Worm (Caenorhabditis elegans): ENCODE results near the gene W03A5.1.

W03A5.1 gene

DNA sequence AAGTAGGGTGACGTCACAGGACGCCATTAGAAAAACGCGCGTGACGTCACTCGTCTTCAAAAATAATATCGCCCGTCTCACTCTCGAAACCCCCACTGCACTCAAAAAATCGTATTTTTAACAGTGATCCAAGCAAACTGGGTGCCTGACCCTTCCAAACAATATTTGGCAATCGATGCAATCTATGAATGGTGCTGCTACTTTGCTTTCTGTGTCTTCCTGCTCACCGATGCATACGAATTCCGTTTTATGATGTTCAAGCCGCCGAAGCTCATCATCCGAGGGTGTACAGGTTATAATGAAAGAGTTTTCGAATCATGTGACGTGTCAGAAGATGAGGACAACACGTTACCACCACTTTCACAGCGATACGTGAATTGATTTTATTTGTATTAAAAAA is at the start of gene W03A5.1:
Gene W03A5.1 (plus strand): TSS at position 301 of the 400 bp plus-strand sequence.
- TF ChIP-seq ets-4 (tag; optimal IDR thresholded peaks at IDR 0.05): no peak

DNA sequence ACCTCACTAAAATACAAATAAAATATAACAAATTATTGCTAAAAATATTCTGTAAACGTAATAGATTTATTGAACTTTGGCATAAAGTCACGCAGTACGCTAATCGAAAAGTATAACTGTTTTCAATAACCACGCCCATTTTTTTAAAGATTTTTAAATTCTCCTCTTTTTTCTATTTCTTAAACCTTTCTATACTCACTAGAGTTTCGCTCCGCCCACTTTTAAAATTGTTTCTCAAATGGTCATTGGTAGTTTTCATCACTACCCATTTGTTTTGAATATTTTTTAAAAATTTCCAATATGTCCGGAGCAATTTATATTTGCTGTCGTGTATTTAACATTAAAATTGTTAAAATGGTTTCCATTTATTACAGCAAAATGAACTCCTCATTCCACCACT is 45.8 kb upstream of the W03A5.1 start, which contains the start of gene Y32H12A.1:
Gene Y32H12A.1 (plus strand): TSS at position 301 of the 400 bp plus-strand sequence.
- TF ChIP-seq ceh-30 (tag; optimal IDR thresholded peaks at IDR 0.05) (no peak), ref-2 (tag; optimal IDR thresholded peaks at IDR 0.05) (no peak), fax-1 (tag; optimal IDR thresholded peaks at IDR 0.05) (no peak), pat-9 (tag; optimal IDR thresholded peaks at IDR 0.05) (no peak), madf-2 (tag; optimal IDR thresholded peaks at IDR 0.05) (no peak), C08G9.2 (tag; optimal IDR thresholded peaks at IDR 0.05) (no peak), hlh-8 (tag; optimal IDR thresholded peaks at IDR 0.05) (no peak), hlh-13 (GFP tag; optimal IDR thresholded peaks at IDR 0.05) (no peak), unc-86 (tag; optimal IDR thresholded peaks at IDR 0.05) (no peak), nfya-1 (tag; optimal IDR thresholded peaks at IDR 0.05) (no peak), K02D7.2 (tag; optimal IDR thresholded peaks at IDR 0.05) (no peak), ceh-18 (tag; optimal IDR thresholded peaks at IDR 0.05) (no peak), ceh-2 (tag; optimal IDR thresholded peaks at IDR 0.05) (no peak), ahr-1 (tag; optimal IDR thresholded peaks at IDR 0.05) (no peak)

DNA sequence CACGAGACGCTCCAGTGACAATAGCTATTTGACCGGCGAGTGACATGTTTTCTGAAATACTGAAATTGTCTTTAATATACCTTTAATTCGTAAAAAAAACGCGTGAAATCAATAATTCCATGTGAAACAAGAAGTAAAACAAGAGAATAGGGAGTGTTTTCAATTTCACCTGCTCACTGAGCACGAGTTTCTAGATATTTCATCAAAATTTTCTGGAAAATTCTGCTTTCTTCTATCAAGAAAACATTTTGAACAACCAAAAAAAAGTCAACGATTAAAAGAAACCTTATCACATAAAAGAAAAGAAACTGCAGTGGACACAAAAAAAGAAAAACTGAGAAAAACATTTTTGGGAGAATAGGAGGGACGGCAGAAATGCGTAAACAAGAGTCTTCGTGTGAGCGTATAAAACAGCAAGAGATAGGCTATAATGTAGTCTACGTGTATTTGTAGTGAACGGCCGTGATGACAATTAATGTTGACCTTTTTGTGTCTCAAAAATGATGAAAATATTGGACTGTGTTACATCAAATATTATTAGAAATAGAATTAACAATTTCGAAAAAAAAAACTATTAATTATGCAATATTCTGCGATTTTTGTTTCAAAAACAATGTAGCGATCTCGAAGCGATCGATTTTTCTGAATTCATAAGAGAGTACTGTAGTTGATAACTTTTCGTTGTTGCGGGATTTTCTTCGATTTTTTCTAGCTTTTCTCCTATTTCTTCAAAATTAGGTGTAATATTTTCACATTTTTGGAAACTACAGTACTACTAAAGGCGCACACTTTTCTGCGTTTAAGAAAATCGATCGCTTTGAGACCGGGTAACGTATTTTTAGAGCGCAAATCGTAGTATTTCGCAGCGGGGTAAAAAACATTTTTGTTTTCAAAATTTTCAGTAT is 39.4 kb upstream of the W03A5.1 start, which contains the start of gene dhs-9:
Gene dhs-9 (minus strand): TSS at position 51 of the 905 bp plus-strand sequence.
- TF ChIP-seq zip-5 (tag; optimal IDR thresholded peaks at IDR 0.05) (no peak), hlh-6 (tag; optimal IDR thresholded peaks at IDR 0.05) (no peak), C08G9.2 (tag; optimal IDR thresholded peaks at IDR 0.05) (no peak), unc-3 (GFP tag; conservative IDR thresholded peaks at IDR 0.05) (no peak), unc-3 (tag; optimal IDR thresholded peaks at IDR 0.05) (no peak), unc-55 (GFP tag; optimal IDR thresholded peaks at IDR 0.05) (no peak), ceh-22 (tag; optimal IDR thresholded peaks at IDR 0.05) (no peak), madf-2 (tag; optimal IDR thresholded peaks at IDR 0.05) (no peak), nfya-1 (tag; optimal IDR thresholded peaks at IDR 0.05) (no peak), C38D4.7 (GFP tag; optimal IDR thresholded peaks at IDR 0.05) (no peak), hlh-13 (GFP tag; optimal IDR thresholded peaks at IDR 0.05) (no peak)

ce11 chrIII:5371226-5371926 is 36.3 kb upstream of the W03A5.1 start, which contains the start of gene szy-2:
Gene szy-2 (minus strand): TSS chrIII:5371276.
- no peak for TF ChIP-seq K09A11.1 (tag; optimal IDR thresholded peaks at IDR 0.05; ENCODE audit: insufficient read depth)
- TF ChIP-seq ama-1 (optimal IDR thresholded peaks at IDR 0.05): no peak
- no peak for TF ChIP-seq nhr-11 (tag; optimal IDR thresholded peaks at IDR 0.05)
- no peak for TF ChIP-seq ceh-31 (tag; optimal IDR thresholded peaks at IDR 0.05)
- TF ChIP-seq tbx-2 (tag; optimal IDR thresholded peaks at IDR 0.05): no peak
- TF ChIP-seq ceh-45 (GFP tag; IDR thresholded peaks at IDR 0.05): no peak
- TF ChIP-seq ahr-1 (tag; optimal IDR thresholded peaks at IDR 0.05): no peak
- no peak for TF ChIP-seq ceh-34 (tag; optimal IDR thresholded peaks at IDR 0.05)
- TF ChIP-seq syd-9 (tag; optimal IDR thresholded peaks at IDR 0.05): no peak
- no peak for TF ChIP-seq fkh-10 (GFP tag; optimal IDR thresholded peaks at IDR 0.05)
- TF ChIP-seq ceh-14 (tag; optimal IDR thresholded peaks at IDR 0.05): no peak
- TF ChIP-seq pat-9 (tag; optimal IDR thresholded peaks at IDR 0.05): no peak
- no peak for TF ChIP-seq pha-2 (tag; optimal IDR thresholded peaks at IDR 0.05)
